Worm (Caenorhabditis elegans) whole organism, L4 larva: Measurements from ENCODE around the gene ape-1.

Source experiments
- D1046.2 ChIP-seq: fragments of 200-800 bp; sonication (Bioruptor generic); IDR thresholded peaks from 2 replicates; pipeline ENCODE4 v1.3.6; 2022; ENCODE audit warnings: missing genetic modification characterization, missing compliant biosample characterization
- F37D6.2 ChIP-seq: sonication (generic microtip); optimal IDR thresholded peaks from 2 replicates; lab custom pipeline; 2016; ENCODE audit warnings: mild to moderate bottlenecking, missing genetic modification characterization, missing compliant biosample characterization
- F44E2.7 ChIP-seq: fragments of 200-800 bp; sonication (Bioruptor generic); IDR thresholded peaks from 2 replicates; pipeline ENCODE4 v2.1.2; 2022; ENCODE audit warnings: missing genetic modification characterization, missing compliant biosample characterization
- ZK337.2 ChIP-seq: fragments of 200-800 bp; sonication (Bioruptor generic); IDR thresholded peaks from 2 replicates; pipeline ENCODE4 v1.3.6; 2022; ENCODE audit warnings: missing genetic modification reagents, missing genetic modification characterization, missing compliant biosample characterization
- aha-1 ChIP-seq: fragments of 150-350 bp; peaks from one replicate; lab custom pipeline; 2014; ENCODE audit warnings: missing biosample characterization, missing genetic modification characterization
- attf-4 ChIP-seq: sonication (generic microtip); optimal IDR thresholded peaks from 3 replicates; lab custom pipeline; 2017; ENCODE audit warnings: missing biosample characterization, missing genetic modification characterization
- ceh-28 ChIP-seq: fragments of 150-350 bp; optimal IDR thresholded peaks from 2 replicates; lab custom pipeline; 2014; ENCODE audit warnings: missing biosample characterization, missing genetic modification reagents, missing genetic modification characterization
- ceh-32 ChIP-seq: sonication (generic microtip); optimal IDR thresholded peaks from 2 replicates; lab custom pipeline; 2016; ENCODE audit warnings: mild to moderate bottlenecking, missing genetic modification characterization, missing compliant biosample characterization; ENCODE audit not compliant: poor library complexity
- ces-1 ChIP-seq: fragments of 150-350 bp; sonication (generic microtip); optimal IDR thresholded peaks from 4 replicates; lab custom pipeline; 2014; ENCODE audit warnings: missing biosample characterization, missing genetic modification reagents, missing genetic modification characterization
- cey-2 ChIP-seq: sonication (generic microtip); optimal IDR thresholded peaks from 3 replicates; lab custom pipeline; 2017; ENCODE audit warnings: missing genetic modification characterization, mild to moderate bottlenecking, missing compliant biosample characterization, antibody characterized with exemption, borderline replicate concordance; ENCODE audit not compliant: insufficient read depth
- ctbp-1 ChIP-seq: fragments of 200-800 bp; sonication (Bioruptor generic); IDR thresholded peaks from 2 replicates; pipeline ENCODE4 v1.3.6; 2022; ENCODE audit warnings: missing genetic modification reagents, missing genetic modification characterization, missing compliant biosample characterization
- daf-12 ChIP-seq: fragments of 150-350 bp; optimal IDR thresholded peaks from 2 replicates; lab custom pipeline; 2014; ENCODE audit warnings: missing biosample characterization, missing genetic modification reagents, missing genetic modification characterization
- daf-19 ChIP-seq: fragments of 200-800 bp; sonication (Bioruptor generic); conservative IDR thresholded peaks from 2 replicates; pipeline ENCODE4 v1.3.6; 2022; ENCODE audit warnings: missing genetic modification characterization, missing compliant biosample characterization
- dmd-6 ChIP-seq: fragments of 200-800 bp; sonication (Bioruptor generic); IDR thresholded peaks from 2 replicates; pipeline ENCODE4 v1.3.6; 2022; ENCODE audit warnings: missing genetic modification reagents, missing genetic modification characterization, missing compliant biosample characterization
- dmd-9 ChIP-seq: fragments of 200-800 bp; sonication (Bioruptor generic); IDR thresholded peaks from 2 replicates; pipeline ENCODE4 v1.3.6; 2022; ENCODE audit warnings: missing genetic modification reagents, missing genetic modification characterization, missing compliant biosample characterization
- dpl-1 ChIP-seq: fragments of 150-350 bp; optimal IDR thresholded peaks from 2 replicates; lab custom pipeline; 2014; ENCODE audit warnings: missing biosample characterization, missing genetic modification reagents, missing genetic modification characterization
- fkh-10 ChIP-seq: fragments of 150-350 bp; optimal IDR thresholded peaks from 2 replicates; lab custom pipeline; 2014; ENCODE audit warnings: missing biosample characterization, missing genetic modification reagents, missing genetic modification characterization
- hlh-11 ChIP-seq: fragments of 200-800 bp; sonication (Bioruptor generic); optimal IDR thresholded peaks from 2 replicates; lab custom pipeline; 2018; ENCODE audit warnings: mild to moderate bottlenecking, missing genetic modification characterization, missing compliant biosample characterization
- hlh-30 ChIP-seq: sonication (generic microtip); optimal IDR thresholded peaks from 2 replicates; lab custom pipeline; 2017; ENCODE audit warnings: antibody characterized with exemption, mild to moderate bottlenecking, missing genetic modification characterization, missing compliant biosample characterization; ENCODE audit not compliant: insufficient read depth
- lim-7 ChIP-seq: fragments of 200-800 bp; sonication (Bioruptor generic); IDR thresholded peaks from 2 replicates; pipeline ENCODE4 v1.3.6; 2022; ENCODE audit warnings: missing genetic modification characterization, missing compliant biosample characterization
- lin-13 ChIP-seq: fragments of 150-350 bp; optimal IDR thresholded peaks from 2 replicates; lab custom pipeline; 2014; ENCODE audit warnings: missing biosample characterization, missing genetic modification reagents, missing genetic modification characterization
- madf-9 ChIP-seq: fragments of 200-800 bp; sonication (Bioruptor generic); conservative IDR thresholded peaks from 2 replicates; pipeline ENCODE4 v1.3.6; 2022; ENCODE audit warnings: missing genetic modification reagents, missing genetic modification characterization, missing compliant biosample characterization
- mep-1 ChIP-seq: fragments of 150-350 bp; sonication (generic microtip); optimal IDR thresholded peaks from 3 replicates; lab custom pipeline; 2014; ENCODE audit warnings: missing biosample characterization, missing genetic modification characterization
- mes-2 ChIP-seq: sonication (generic microtip); optimal IDR thresholded peaks from 2 replicates; lab custom pipeline; 2016; ENCODE audit warnings: missing genotype, mild to moderate bottlenecking, missing genetic modification characterization, missing compliant biosample characterization; ENCODE audit not compliant: poor library complexity, severe bottlenecking
- nhr-11 ChIP-seq: fragments of 150-350 bp; optimal IDR thresholded peaks from 2 replicates; lab custom pipeline; 2014; ENCODE audit warnings: missing biosample characterization, missing genetic modification characterization
- nhr-28 ChIP-seq: fragments of 150-350 bp; optimal IDR thresholded peaks from 2 replicates; lab custom pipeline; 2014; ENCODE audit warnings: missing biosample characterization, missing genetic modification characterization
- nhr-6 ChIP-seq: fragments of 150-350 bp; optimal IDR thresholded peaks from 2 replicates; lab custom pipeline; 2014; ENCODE audit warnings: missing biosample characterization, missing genetic modification characterization
- pha-4 ChIP-seq, 2 experiments: fragments of 150-350 bp in 1 of 2; fragments of 200-800 bp in 1 of 2; sonication (Bioruptor generic) in 1 of 2; IDR thresholded peaks in 1 of 2; optimal IDR thresholded peaks in 1 of 2; 2 replicates each; pipeline versions ENCODE4 v1.3.6 to Lab custom; 2014 to 2022; ENCODE audit warnings: missing genetic modification characterization in 2 of 2, missing genetic modification reagents in 2 of 2, missing biosample characterization in 1 of 2, missing compliant biosample characterization in 1 of 2
- php-3 ChIP-seq: fragments of 200-800 bp; sonication (Bioruptor generic); IDR thresholded peaks from 2 replicates; pipeline ENCODE4 v1.3.6; 2022; ENCODE audit warnings: missing genetic modification reagents, missing genetic modification characterization, missing compliant biosample characterization
- pqm-1 ChIP-seq: sonication (generic microtip); optimal IDR thresholded peaks from 2 replicates; lab custom pipeline; 2017; ENCODE audit warnings: missing biosample characterization, missing genetic modification characterization
- tag-97 ChIP-seq: fragments of 200-800 bp; sonication (Bioruptor generic); IDR thresholded peaks from 2 replicates; pipeline ENCODE4 v1.3.6; 2022; ENCODE audit warnings: missing genetic modification characterization, missing compliant biosample characterization
- tra-1 ChIP-seq: fragments of 200-800 bp; sonication (Bioruptor generic); IDR thresholded peaks from 2 replicates; pipeline ENCODE4 v1.3.6; 2022; ENCODE audit warnings: missing genetic modification reagents, missing genetic modification characterization, missing compliant biosample characterization
- unc-39 ChIP-seq: sonication (generic microtip); optimal IDR thresholded peaks from 2 replicates; lab custom pipeline; 2017; ENCODE audit warnings: missing biosample characterization, missing genetic modification characterization
- unc-62 ChIP-seq, 3 experiments: fragments of 150-350 bp in 1 of 3; sonication (generic microtip); optimal IDR thresholded peaks in 2 of 3; peaks in 1 of 3; 1 replicate in 1 of 3; 2 replicates in 2 of 3; lab custom pipeline; 2014 to 2017; ENCODE audit warnings: missing biosample characterization in 3 of 3, missing genetic modification characterization in 3 of 3, missing genetic modification reagents in 3 of 3, missing genotype in 1 of 3
- zag-1 ChIP-seq: fragments of 150-350 bp; optimal IDR thresholded peaks from 2 replicates; lab custom pipeline; 2014; ENCODE audit warnings: missing biosample characterization, missing genetic modification characterization
- ztf-11 ChIP-seq: fragments of 150-350 bp; optimal IDR thresholded peaks from 2 replicates; lab custom pipeline; 2014; ENCODE audit warnings: missing biosample characterization, missing genetic modification characterization

ape-1 gene

DNA sequence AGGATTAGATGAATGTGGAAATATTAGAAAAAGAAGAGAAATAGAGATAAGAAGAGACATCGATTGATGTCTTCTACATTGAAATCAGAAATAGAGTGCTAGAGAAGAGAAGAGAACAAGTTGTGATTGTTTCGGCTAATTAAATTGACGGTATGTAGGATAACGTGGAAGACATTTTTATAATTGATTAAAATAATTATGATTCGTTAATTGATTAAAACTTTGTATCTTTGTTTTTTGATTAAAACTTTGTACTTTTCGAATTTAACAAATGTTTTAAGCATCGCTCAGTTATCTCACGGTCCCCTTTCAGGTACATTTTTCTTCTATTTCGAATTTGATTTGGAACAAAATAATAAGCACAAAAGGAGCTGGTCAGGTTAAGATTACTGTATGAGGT lies 3.2 kb upstream of the ape-1 start, which contains the start of gene lgc-44:
Gene lgc-44, minus strand, starts transcription at position 101 of the 400 bp plus-strand sequence.
- TF ChIP-seq F44E2.7 = no peak
- TF ChIP-seq pha-4 (GFP tag; IDR thresholded peaks at IDR 0.05; lab: Robert Waterston, UW) = no peak
- no peak for TF ChIP-seq pha-4 (tag; optimal IDR thresholded peaks at IDR 0.05; lab: Kevin White, UChicago)
- TF ChIP-seq F37D6.2 (tag; lab: Kevin White, UChicago) = no peak
- TF ChIP-seq madf-9 (GFP tag; lab: Robert Waterston, UW) = no peak
- TF ChIP-seq attf-4 = no peak
- TF ChIP-seq zag-1 = no peak
- no peak for TF ChIP-seq lim-7 (GFP tag; lab: Robert Waterston, UW)
- TF ChIP-seq ces-1 (GFP tag; lab: Kevin White, UChicago) = no peak
- TF ChIP-seq daf-12 (tag; lab: Kevin White, UChicago) = no peak
- no peak for TF ChIP-seq mep-1 (tag; lab: Kevin White, UChicago)
- no peak for TF ChIP-seq dmd-9
- TF ChIP-seq aha-1 (tag; lab: Kevin White, UChicago) = no peak
- TF ChIP-seq dpl-1 = no peak
- TF ChIP-seq unc-39 (tag; lab: Kevin White, UChicago) = no peak
- TF ChIP-seq ceh-32 (tag; lab: Kevin White, UChicago) = no peak
- no peak for TF ChIP-seq ztf-11 (tag; lab: Kevin White, UChicago)
- TF ChIP-seq, all 104 proteins: peak for 0

ce11 chrV:11673746-11674365 lies 1.9 kb upstream of the ape-1 start:
- TF ChIP-seq nhr-6 (tag; lab: Kevin White, UChicago) (peak; percentile 35), nhr-28 (tag; lab: Kevin White, UChicago) (peak; percentile 32), tag-97 (GFP tag; lab: Robert Waterston, UW) (no peak), aha-1 (tag; lab: Kevin White, UChicago) (peak; percentile 77), hlh-11 (peak; percentile 31)

- no peak for TF ChIP-seq pha-4 (GFP tag; IDR thresholded peaks at IDR 0.05; lab: Robert Waterston, UW)
- TF ChIP-seq pha-4 (tag; optimal IDR thresholded peaks at IDR 0.05; lab: Kevin White, UChicago) = peak; percentile 84
- no peak for TF ChIP-seq daf-19 (GFP tag; lab: Robert Waterston, UW)
- TF ChIP-seq pqm-1 (tag; lab: Kevin White, UChicago) = peak; percentile 42
- TF ChIP-seq ZK337.2 = no peak
- no peak for TF ChIP-seq tag-97 (GFP tag; lab: Robert Waterston, UW)
- TF ChIP-seq ctbp-1 (GFP tag; lab: Robert Waterston, UW) = 0 out of 2 replicates have a peak, but pooled peaks have one; percentile 22
- TF ChIP-seq fkh-10 (GFP tag; lab: Kevin White, UChicago) = peak; percentile 78
- TF ChIP-seq hlh-30 (tag; lab: Kevin White, UChicago) = peak; percentile 51
- peak; percentile 49 for TF ChIP-seq hlh-11
- TF ChIP-seq nhr-11 (tag; lab: Kevin White, UChicago) = no peak
- no peak for TF ChIP-seq lin-13 (GFP tag; lab: Kevin White, UChicago)
- TF ChIP-seq lim-7 (GFP tag; lab: Robert Waterston, UW) = no peak
- peak; percentile 24 for TF ChIP-seq nhr-6 (tag; lab: Kevin White, UChicago)
- TF ChIP-seq D1046.2 = no peak
- TF ChIP-seq unc-62 (GFP tag; optimal IDR thresholded peaks at IDR 0.05 in 1 of 2; lab: Kevin White, UChicago) = peak in 1 of 2 experiments; percentile 69
- no peak for TF ChIP-seq unc-62 (tag; optimal IDR thresholded peaks at IDR 0.05; lab: Kevin White, UChicago)
- TF ChIP-seq, all 104 proteins: peak for 8
Observed at ce11 chrV:11674594-11675579, 851 bp upstream of the ape-1 start.

ce11 chrV:11676498-11676897 lies 760 bp downstream of the ape-1 start:
- TF ChIP-seq mes-2 (tag; lab: Kevin White, UChicago) = no peak
- TF ChIP-seq tra-1 (GFP tag; lab: Robert Waterston, UW) = peak; percentile 49; the same call in 1 of the 2 replicates
- no peak for TF ChIP-seq ceh-28 (tag; lab: Kevin White, UChicago)
- no peak for TF ChIP-seq daf-12 (tag; lab: Kevin White, UChicago)
- peak; percentile 25 for TF ChIP-seq nhr-28 (tag; lab: Kevin White, UChicago)
- TF ChIP-seq dmd-6 (GFP tag; lab: Robert Waterston, UW) = no peak
- TF ChIP-seq php-3 (GFP tag; lab: Robert Waterston, UW) = no peak
- peak; percentile 38 for TF ChIP-seq cey-2 (tag; lab: Kevin White, UChicago)
- peak; percentile 39 for TF ChIP-seq hlh-30 (tag; lab: Kevin White, UChicago)
- peak; percentile 5 for TF ChIP-seq hlh-11
